Fruit fly (Drosophila melanogaster) whole organism, embryonic: ENCODE measurements around the gene mmy.
A peak's percentile ranks its signal among the peaks of the same experiment; 100 is the strongest.

Experiments
- Asciz ChIP-seq: fragments of 200-800 bp; sonication (Bioruptor generic); optimal IDR thresholded peaks from 2 replicates; lab custom pipeline; 2017; ENCODE audit warnings: missing biosample characterization, mild to moderate bottlenecking, missing genetic modification characterization, missing genetic modification reagents
- Awh ChIP-seq: fragments of 200-800 bp; sonication (Bioruptor generic); IDR thresholded peaks from 2 replicates; pipeline ENCODE4, ENCODE4 v1.3.6; 2022; ENCODE audit warnings: missing biosample characterization, missing genetic modification characterization
- Bteb2 ChIP-seq: fragments of 200-800 bp; sonication (Bioruptor generic); optimal IDR thresholded peaks from 2 replicates; lab custom pipeline; 2016; ENCODE audit warnings: missing biosample characterization, missing genetic modification characterization
- CG10462 ChIP-seq: fragments of 200-800 bp; sonication (Bioruptor generic); optimal IDR thresholded peaks from 2 replicates; lab custom pipeline; 2016; ENCODE audit warnings: missing biosample characterization, missing genetic modification characterization
- CG10959 ChIP-seq: fragments of 200-800 bp; sonication (Bioruptor generic); IDR thresholded peaks from 2 replicates; pipeline ENCODE4 v1.3.6; 2022; ENCODE audit warnings: missing biosample characterization, missing genetic modification characterization
- CG12299 ChIP-seq: fragments of 200-800 bp; sonication (Bioruptor generic); optimal IDR thresholded peaks from 2 replicates; lab custom pipeline; 2018; ENCODE audit warnings: missing biosample characterization, mild to moderate bottlenecking, missing genetic modification characterization
- CG13287 ChIP-seq: fragments of 200-800 bp; sonication (Bioruptor generic); IDR thresholded peaks from 2 replicates; pipeline ENCODE4 v1.3.6; 2022; ENCODE audit warnings: missing biosample characterization, missing genetic modification characterization; ENCODE audit not compliant: partially characterized antibody
- CG13624 ChIP-seq: fragments of 200-800 bp; sonication (Bioruptor generic); optimal IDR thresholded peaks from 2 replicates; lab custom pipeline; 2016; ENCODE audit warnings: missing biosample characterization, missing genetic modification characterization
- CG1603 ChIP-seq: fragments of 200-800 bp; sonication (Bioruptor generic); optimal IDR thresholded peaks from 2 replicates; lab custom pipeline; 2019; ENCODE audit warnings: missing biosample characterization, mild to moderate bottlenecking, missing genetic modification characterization, moderate library complexity
- CG16779 ChIP-seq: fragments of 200-800 bp; sonication (Bioruptor generic); IDR thresholded peaks from 2 replicates; pipeline ENCODE4 v1.3.6; 2022; ENCODE audit warnings: missing biosample characterization, missing genetic modification characterization
- CG17829 ChIP-seq: fragments of 200-800 bp; optimal IDR thresholded peaks from 2 replicates; lab custom pipeline; 2019; ENCODE audit warnings: missing biosample characterization, mild to moderate bottlenecking, missing genetic modification characterization, moderate library complexity
- CG17912 ChIP-seq: fragments of 200-800 bp; sonication (Bioruptor generic); optimal IDR thresholded peaks from 2 replicates; lab custom pipeline; 2018; ENCODE audit warnings: missing biosample characterization, mild to moderate bottlenecking, missing genetic modification characterization
- CG18476 ChIP-seq: fragments of 200-800 bp; sonication (Bioruptor generic); optimal IDR thresholded peaks from 2 replicates; lab custom pipeline; 2016; ENCODE audit warnings: missing biosample characterization, mild to moderate bottlenecking, missing genetic modification characterization
- CG2120 ChIP-seq: fragments of 200-800 bp; sonication (Bioruptor generic); optimal IDR thresholded peaks from 3 replicates; lab custom pipeline; 2016; ENCODE audit warnings: missing biosample characterization, missing genetic modification characterization
- CG2202 ChIP-seq: fragments of 200-800 bp; sonication (Bioruptor generic); optimal IDR thresholded peaks from 2 replicates; lab custom pipeline; 2018; ENCODE audit warnings: missing biosample characterization, mild to moderate bottlenecking, missing genetic modification characterization
- CG3065 ChIP-seq: fragments of 200-800 bp; sonication (Bioruptor generic); optimal IDR thresholded peaks from 2 replicates; lab custom pipeline; 2016; ENCODE audit warnings: missing biosample characterization, missing genetic modification characterization
- CG3163 ChIP-seq: fragments of 200-800 bp; sonication (Bioruptor generic); optimal IDR thresholded peaks from 3 replicates; lab custom pipeline; 2016; ENCODE audit warnings: missing biosample characterization, missing genetic modification characterization
- CG4617 ChIP-seq: fragments of 200-800 bp; sonication (Bioruptor generic); optimal IDR thresholded peaks from 3 replicates; lab custom pipeline; 2016; ENCODE audit warnings: missing biosample characterization, missing genetic modification characterization, borderline replicate concordance
- CG6272 ChIP-seq: fragments of 200-800 bp; sonication (Bioruptor generic); IDR thresholded peaks from 2 replicates; pipeline ENCODE4 v1.3.6; 2022; ENCODE audit warnings: missing biosample characterization, missing genetic modification characterization
- CG7357 ChIP-seq: fragments of 200-800 bp; sonication (Bioruptor generic); IDR thresholded peaks from 3 replicates; pipeline ENCODE4 v1.3.6; 2022; ENCODE audit warnings: missing biosample characterization, missing genetic modification characterization
- CG7839 ChIP-seq: fragments of 200-800 bp; sonication (Bioruptor generic); optimal IDR thresholded peaks from 3 replicates; lab custom pipeline; 2018; ENCODE audit warnings: missing biosample characterization, mild to moderate bottlenecking, missing genetic modification characterization, moderate library complexity
- CG7928 ChIP-seq: fragments of 200-800 bp; sonication (Bioruptor generic); optimal IDR thresholded peaks from 2 replicates; lab custom pipeline; 2017; ENCODE audit warnings: missing biosample characterization, mild to moderate bottlenecking, missing genetic modification characterization
- CG8290 ChIP-seq, 3 experiments: fragments of 200-800 bp; sonication (Bioruptor generic); optimal IDR thresholded peaks; 2 replicates each; lab custom pipeline; 2016 to 2019; ENCODE audit warnings: missing biosample characterization in 3 of 3, missing genetic modification characterization in 3 of 3, mild to moderate bottlenecking in 2 of 3, moderate library complexity in 1 of 3
- CG8924 ChIP-seq: fragments of 200-800 bp; optimal IDR thresholded peaks from 3 replicates; lab custom pipeline; 2019; ENCODE audit warnings: missing biosample characterization, mild to moderate bottlenecking, missing genetic modification characterization, moderate library complexity
- CG9876 ChIP-seq: fragments of 200-800 bp; sonication (Bioruptor generic); optimal IDR thresholded peaks from 2 replicates; lab custom pipeline; 2016; ENCODE audit warnings: missing biosample characterization, missing genetic modification characterization
- Dll ChIP-seq: fragments of 200-800 bp; sonication (Bioruptor generic); IDR thresholded peaks from 4 replicates; pipeline ENCODE4 v1.3.6; 2022; ENCODE audit warnings: missing biosample characterization, missing genetic modification characterization; ENCODE audit not compliant: partially characterized antibody
- Ets97D ChIP-seq: fragments of 200-800 bp; sonication (Bioruptor generic); optimal IDR thresholded peaks from 3 replicates; lab custom pipeline; 2016; ENCODE audit warnings: missing biosample characterization, missing genetic modification characterization
- HHEX ChIP-seq: fragments of 200-800 bp; sonication (Bioruptor generic); optimal IDR thresholded peaks from 3 replicates; lab custom pipeline; 2017; ENCODE audit warnings: missing biosample characterization, mild to moderate bottlenecking, missing genetic modification characterization, missing genetic modification reagents
- HLH4C ChIP-seq: fragments of 200-800 bp; sonication (Bioruptor generic); IDR thresholded peaks from 3 replicates; pipeline ENCODE4 v1.3.6; 2022; ENCODE audit warnings: missing biosample characterization, missing genetic modification characterization; ENCODE audit not compliant: partially characterized antibody
- Hsf ChIP-seq: fragments of 200-800 bp; sonication (Bioruptor generic); optimal IDR thresholded peaks from 3 replicates; lab custom pipeline; 2016; ENCODE audit warnings: missing biosample characterization, missing genetic modification characterization
- Meics ChIP-seq: fragments of 200-800 bp; sonication (Bioruptor generic); optimal IDR thresholded peaks from 2 replicates; lab custom pipeline; 2017; ENCODE audit warnings: missing biosample characterization, mild to moderate bottlenecking, missing genetic modification characterization
- Rfx ChIP-seq: fragments of 200-800 bp; sonication (Bioruptor generic); IDR thresholded peaks from 2 replicates; pipeline ENCODE4 v1.3.6; 2022; ENCODE audit warnings: missing biosample characterization, missing genetic modification characterization
- Taf1 ChIP-seq: fragments of 200-800 bp; sonication (Bioruptor generic); IDR thresholded peaks from 2 replicates; pipeline ENCODE4 v1.3.6; 2022; ENCODE audit warnings: missing biosample characterization, missing genetic modification characterization
- ato ChIP-seq: fragments of 200-800 bp; sonication (Bioruptor generic); IDR thresholded peaks from 2 replicates; pipeline ENCODE4 v1.3.6; 2022; ENCODE audit warnings: missing biosample characterization, missing genetic modification characterization; ENCODE audit not compliant: partially characterized antibody
- btn ChIP-seq: fragments of 200-800 bp; sonication (Bioruptor generic); optimal IDR thresholded peaks from 2 replicates; lab custom pipeline; 2016; ENCODE audit warnings: missing biosample characterization, missing genetic modification characterization
- chm ChIP-seq: fragments of 200-800 bp; sonication (Bioruptor generic); IDR thresholded peaks from 2 replicates; pipeline ENCODE4 v1.3.6; 2022; ENCODE audit warnings: missing biosample characterization, missing genetic modification characterization
- corto ChIP-seq: fragments of 200-800 bp; sonication (Bioruptor generic); optimal IDR thresholded peaks from 2 replicates; lab custom pipeline; 2016; ENCODE audit warnings: missing biosample characterization, mild to moderate bottlenecking, missing genetic modification characterization, moderate library complexity
- cwo ChIP-seq: fragments of 200-800 bp; sonication (Bioruptor generic); optimal IDR thresholded peaks from 3 replicates; lab custom pipeline; 2017; ENCODE audit warnings: missing biosample characterization, missing genetic modification characterization, mild to moderate bottlenecking, moderate library complexity, missing genetic modification reagents
- da ChIP-seq: fragments of 200-800 bp; sonication (Bioruptor generic); optimal IDR thresholded peaks from 2 replicates; lab custom pipeline; 2016; ENCODE audit warnings: missing biosample characterization, missing genetic modification characterization
- fd102C ChIP-seq: fragments of 200-800 bp; sonication (Bioruptor generic); optimal IDR thresholded peaks from 2 replicates; lab custom pipeline; 2018; ENCODE audit warnings: missing biosample characterization, mild to moderate bottlenecking, missing genetic modification characterization, moderate library complexity
- fd96Cb ChIP-seq: fragments of 200-800 bp; sonication (Bioruptor generic); optimal IDR thresholded peaks from 2 replicates; lab custom pipeline; 2018; ENCODE audit warnings: missing biosample characterization, mild to moderate bottlenecking, missing genetic modification characterization, moderate library complexity
- gsb-n ChIP-seq: fragments of 200-800 bp; sonication (Bioruptor generic); optimal IDR thresholded peaks from 3 replicates; lab custom pipeline; 2018; ENCODE audit warnings: missing biosample characterization, mild to moderate bottlenecking, missing genetic modification characterization
- hkb ChIP-seq, 2 experiments: fragments of 200-800 bp in 1 of 2; fragments of >200 bp in 1 of 2; sonication (Bioruptor generic) in 1 of 2; IDR thresholded peaks in 1 of 2; optimal IDR thresholded peaks in 1 of 2; 2 replicates each; pipeline versions ENCODE4 v1.3.6 to Lab custom; 2017 to 2022; ENCODE audit warnings: missing biosample characterization in 1 of 2, missing genetic modification characterization in 1 of 2
- maf-S ChIP-seq: fragments of 200-800 bp; sonication (Bioruptor generic); optimal IDR thresholded peaks from 2 replicates; lab custom pipeline; 2016; ENCODE audit warnings: missing biosample characterization, missing genetic modification characterization
- pb ChIP-seq: fragments of 200-800 bp; sonication (Bioruptor generic); optimal IDR thresholded peaks from 3 replicates; lab custom pipeline; 2016; ENCODE audit warnings: missing biosample characterization, missing genetic modification characterization
- pum ChIP-seq: fragments of 200-800 bp; sonication (Bioruptor generic); optimal IDR thresholded peaks from 2 replicates; lab custom pipeline; 2016; ENCODE audit warnings: missing biosample characterization, missing genetic modification characterization
- schlank ChIP-seq: fragments of 200-800 bp; sonication (Bioruptor generic); optimal IDR thresholded peaks from 2 replicates; lab custom pipeline; 2018; ENCODE audit warnings: missing biosample characterization, mild to moderate bottlenecking, missing genetic modification characterization
- unc-4 ChIP-seq: fragments of 200-800 bp; sonication (Bioruptor generic); IDR thresholded peaks from 2 replicates; pipeline ENCODE4 v1.3.6; 2022; ENCODE audit warnings: missing biosample characterization, missing genetic modification characterization; ENCODE audit not compliant: partially characterized antibody
- wek ChIP-seq: fragments of 200-800 bp; sonication (Bioruptor generic); optimal IDR thresholded peaks from 3 replicates; lab custom pipeline; 2018; ENCODE audit warnings: missing biosample characterization, mild to moderate bottlenecking, missing genetic modification characterization, moderate library complexity

Gene mmy

DNA sequence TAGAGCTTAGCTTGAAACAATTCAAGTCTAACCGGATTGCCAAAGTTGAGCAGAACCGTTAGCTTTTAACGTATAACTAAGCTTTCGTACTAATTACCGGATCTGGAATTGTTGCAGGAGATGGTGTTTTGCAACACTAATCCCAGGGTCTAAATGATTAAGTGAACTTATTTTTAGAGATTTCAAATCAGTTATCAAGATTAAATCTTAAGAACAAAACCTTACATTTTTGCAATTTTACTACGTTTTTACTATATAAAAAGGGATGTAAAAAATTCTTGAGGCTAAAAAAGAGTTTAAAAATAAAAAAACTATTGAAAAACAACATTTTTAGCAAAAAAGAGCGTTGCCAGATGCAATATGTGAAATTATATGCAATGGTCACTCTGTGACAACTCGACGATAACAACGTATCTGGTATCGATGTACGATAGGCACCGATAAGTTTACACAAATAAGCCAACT, 15.0 kb upstream of the mmy start, which contains the start of the genes KFase and epsilonCOP (continued):
- TF ChIP-seq Rfx (GFP tag; lab: Robert Waterston, UW) = peak; percentile 65; the same call in 1 of the 2 replicates
- peak; percentile 69 for TF ChIP-seq Meics (GFP tag; lab: Kevin White, UChicago)
- peak; percentile 10 for TF ChIP-seq Asciz (GFP tag; lab: Kevin White, UChicago)
- no peak for TF ChIP-seq CG10959 (GFP tag; lab: Robert Waterston, UW)
- TF ChIP-seq CG3065 (GFP tag; lab: Kevin White, UChicago) = no peak
- no peak for TF ChIP-seq cwo
- no peak for TF ChIP-seq da
- peak; percentile 76; the same call in 3 of the 4 replicates for TF ChIP-seq Dll (GFP tag; lab: Robert Waterston, UW)
- TF ChIP-seq CG2202 (tag; lab: Kevin White, UChicago) = no peak
- no peak for TF ChIP-seq schlank (tag; lab: Kevin White, UChicago)
- TF ChIP-seq Ets97D (GFP tag; lab: Kevin White, UChicago) = peak; percentile 98
- no peak for TF ChIP-seq corto
- peak; percentile 58 for TF ChIP-seq gsb-n (tag; lab: Kevin White, UChicago)
- TF ChIP-seq CG10462 (GFP tag; lab: Kevin White, UChicago) = peak; percentile 30
- TF ChIP-seq CG6272 (GFP tag; lab: Robert Waterston, UW) = no peak
- TF ChIP-seq maf-S (GFP tag; lab: Kevin White, UChicago) = peak; percentile 52
- TF ChIP-seq CG8924 = peak; percentile 48
- TF ChIP-seq Hsf (GFP tag; lab: Kevin White, UChicago) = peak; percentile 71
- no peak for TF ChIP-seq chm
- peak; percentile 42 for TF ChIP-seq CG4617 (GFP tag; lab: Kevin White, UChicago)
- peak; percentile 79 for TF ChIP-seq CG2120 (GFP tag; lab: Kevin White, UChicago)
- peak; percentile 74 for TF ChIP-seq CG17829 (tag; lab: Kevin White, UChicago)
- no peak for TF ChIP-seq hkb (optimal IDR thresholded peaks at IDR 0.05; lab: Kevin White, UChicago)
- TF ChIP-seq hkb (GFP tag; IDR thresholded peaks at IDR 0.05; lab: Robert Waterston, UW) = peak; percentile 70
- TF ChIP-seq btn (GFP tag; lab: Kevin White, UChicago) = no peak
- peak; percentile 5 for TF ChIP-seq CG3163 (GFP tag; lab: Kevin White, UChicago)
- TF ChIP-seq CG12299 (tag; lab: Kevin White, UChicago) = peak; percentile 49
- TF ChIP-seq wek (GFP tag; lab: Kevin White, UChicago) = no peak
- peak; percentile 89 for TF ChIP-seq CG7928 (GFP tag; lab: Kevin White, UChicago)
- no peak for TF ChIP-seq pum (GFP tag; lab: Kevin White, UChicago)
- TF ChIP-seq fd102C (GFP tag; lab: Kevin White, UChicago) = no peak
- peak; percentile 63; the same call in 1 of the 2 replicates for TF ChIP-seq ato (GFP tag; lab: Robert Waterston, UW)
- TF ChIP-seq CG17912 (GFP tag; lab: Kevin White, UChicago) = peak; percentile 3
- TF ChIP-seq CG18476 (GFP tag; lab: Kevin White, UChicago) = peak; percentile 38
- peak; percentile 61 for TF ChIP-seq pb (GFP tag; lab: Kevin White, UChicago)
- TF ChIP-seq CG13624 (GFP tag; lab: Kevin White, UChicago) = peak; percentile 73
- no peak for TF ChIP-seq CG7357 (GFP tag; lab: Robert Waterston, UW)
- TF ChIP-seq CG1603 = peak; percentile 22
- TF ChIP-seq fd96Cb (tag; lab: Kevin White, UChicago) = peak; percentile 1
- TF ChIP-seq Bteb2 (GFP tag; lab: Kevin White, UChicago) = peak; percentile 76
- TF ChIP-seq CG13287 (GFP tag; lab: Robert Waterston, UW) = peak; percentile 91
- TF ChIP-seq HLH4C (GFP tag; lab: Robert Waterston, UW) = peak; percentile 87
- peak; percentile 40 for TF ChIP-seq CG9876 (GFP tag; lab: Kevin White, UChicago)
- TF ChIP-seq CG16779 (GFP tag; lab: Robert Waterston, UW) = no peak
- TF ChIP-seq HHEX (GFP tag; lab: Kevin White, UChicago) = peak; percentile 33
- TF ChIP-seq CG7839 = peak; percentile 45
- TF ChIP-seq CG8290 (GFP tag; optimal IDR thresholded peaks at IDR 0.05; lab: Kevin White, UChicago) = peak; percentile 95
- TF ChIP-seq CG8290 (tag; optimal IDR thresholded peaks at IDR 0.05; lab: Kevin White, UChicago) = peak; percentile 68 to 92
- no peak for TF ChIP-seq Taf1 (GFP tag; lab: Robert Waterston, UW)
- TF ChIP-seq Awh (GFP tag; lab: Robert Waterston, UW) = no peak
- peak; percentile 75 for TF ChIP-seq unc-4
